Worm (Caenorhabditis elegans) whole organism, L4 larva: Measurements from ENCODE around the gene col-163.
"Not testable (repeated sequence)": the region's sequence is repeated elsewhere in the genome, so short reads cannot be mapped to it uniquely, and the experiment has no call there.

Experiments used
- F49E8.2 ChIP-seq: sonication (generic microtip); optimal IDR thresholded peaks from 2 replicates; lab custom pipeline; 2016; ENCODE audit warnings: missing compliant biosample characterization, mild to moderate bottlenecking, missing genetic modification characterization, borderline replicate concordance
- Y5F2A.4 ChIP-seq: fragments of 200-800 bp; sonication (Bioruptor generic); optimal IDR thresholded peaks from 2 replicates; lab custom pipeline; 2018; ENCODE audit warnings: mild to moderate bottlenecking, missing genetic modification characterization, missing compliant biosample characterization
- ZK337.2 ChIP-seq: fragments of 200-800 bp; sonication (Bioruptor generic); IDR thresholded peaks from 2 replicates; pipeline ENCODE4 v1.3.6; 2022; ENCODE audit warnings: missing genetic modification reagents, missing genetic modification characterization, missing compliant biosample characterization
- ZK546.5 ChIP-seq, 2 experiments: sonication (generic microtip); optimal IDR thresholded peaks; 2 replicates each; lab custom pipeline; 2017; ENCODE audit warnings: missing biosample characterization in 2 of 2, missing genetic modification characterization in 2 of 2
- attf-4 ChIP-seq: sonication (generic microtip); optimal IDR thresholded peaks from 3 replicates; lab custom pipeline; 2017; ENCODE audit warnings: missing biosample characterization, missing genetic modification characterization
- ceh-20 ChIP-seq: fragments of 200-800 bp; sonication (Bioruptor generic); IDR thresholded peaks from 2 replicates; pipeline ENCODE4 v1.3.6; 2022; ENCODE audit warnings: missing genetic modification reagents, missing genetic modification characterization, missing compliant biosample characterization
- ceh-82 ChIP-seq: sonication (generic microtip); optimal IDR thresholded peaks from 2 replicates; lab custom pipeline; 2017; ENCODE audit warnings: missing biosample characterization, missing genetic modification characterization
- ctbp-1 ChIP-seq: fragments of 200-800 bp; sonication (Bioruptor generic); IDR thresholded peaks from 2 replicates; pipeline ENCODE4 v1.3.6; 2022; ENCODE audit warnings: missing genetic modification reagents, missing genetic modification characterization, missing compliant biosample characterization
- daf-16 ChIP-seq, 3 experiments: sonication (generic microtip); optimal IDR thresholded peaks; 2 replicates each; lab custom pipeline; 2016 to 2017; ENCODE audit warnings: missing genetic modification characterization in 3 of 3, missing genetic modification reagents in 3 of 3, mild to moderate bottlenecking in 2 of 3, missing compliant biosample characterization in 2 of 3, missing biosample characterization in 1 of 3, moderate library complexity in 1 of 3
- dmd-6 ChIP-seq: fragments of 200-800 bp; sonication (Bioruptor generic); IDR thresholded peaks from 2 replicates; pipeline ENCODE4 v1.3.6; 2022; ENCODE audit warnings: missing genetic modification reagents, missing genetic modification characterization, missing compliant biosample characterization
- dmd-8 ChIP-seq: fragments of 200-800 bp; sonication (Bioruptor generic); IDR thresholded peaks from 2 replicates; pipeline ENCODE4 v1.3.6; 2022; ENCODE audit warnings: missing genetic modification characterization, missing compliant biosample characterization
- dpl-1 ChIP-seq: fragments of 150-350 bp; optimal IDR thresholded peaks from 2 replicates; lab custom pipeline; 2014; ENCODE audit warnings: missing biosample characterization, missing genetic modification reagents, missing genetic modification characterization
- dve-1 ChIP-seq: sonication (generic microtip); optimal IDR thresholded peaks from 2 replicates; lab custom pipeline; 2017; ENCODE audit warnings: antibody characterized with exemption, mild to moderate bottlenecking, missing genetic modification characterization, missing compliant biosample characterization; ENCODE audit not compliant: insufficient read depth
- hlh-11 ChIP-seq: fragments of 200-800 bp; sonication (Bioruptor generic); optimal IDR thresholded peaks from 2 replicates; lab custom pipeline; 2018; ENCODE audit warnings: mild to moderate bottlenecking, missing genetic modification characterization, missing compliant biosample characterization
- lin-29 ChIP-seq: fragments of 200-800 bp; sonication (Bioruptor generic); IDR thresholded peaks from 2 replicates; pipeline ENCODE4 v1.3.6; 2022; ENCODE audit warnings: missing genetic modification reagents, missing genetic modification characterization, missing compliant biosample characterization
- lir-3 ChIP-seq: sonication (generic microtip); optimal IDR thresholded peaks from 2 replicates; lab custom pipeline; 2016; ENCODE audit warnings: mild to moderate bottlenecking, missing genetic modification characterization, missing compliant biosample characterization
- mdt-29 ChIP-seq: fragments of 200-800 bp; sonication (Bioruptor generic); IDR thresholded peaks from 2 replicates; pipeline ENCODE4 v1.3.6; 2022; ENCODE audit warnings: missing genetic modification reagents, missing genetic modification characterization, missing compliant biosample characterization
- nhr-102 ChIP-seq: sonication (generic microtip); optimal IDR thresholded peaks from 2 replicates; lab custom pipeline; 2016; ENCODE audit warnings: mild to moderate bottlenecking, missing genetic modification characterization, moderate library complexity, missing compliant biosample characterization
- nhr-11 ChIP-seq: fragments of 150-350 bp; optimal IDR thresholded peaks from 2 replicates; lab custom pipeline; 2014; ENCODE audit warnings: missing biosample characterization, missing genetic modification characterization
- nhr-111 ChIP-seq: fragments of 200-800 bp; sonication (Bioruptor generic); optimal IDR thresholded peaks from 2 replicates; lab custom pipeline; 2018; ENCODE audit warnings: mild to moderate bottlenecking, missing genetic modification characterization, missing compliant biosample characterization
- nhr-237 ChIP-seq: sonication (generic microtip); optimal IDR thresholded peaks from 2 replicates; lab custom pipeline; 2017; ENCODE audit warnings: missing biosample characterization, missing genetic modification characterization
- nhr-28 ChIP-seq: fragments of 150-350 bp; optimal IDR thresholded peaks from 2 replicates; lab custom pipeline; 2014; ENCODE audit warnings: missing biosample characterization, missing genetic modification characterization
- nhr-42 ChIP-seq: fragments of 200-800 bp; sonication (Bioruptor generic); IDR thresholded peaks from 2 replicates; pipeline ENCODE4 v1.3.6; 2022; ENCODE audit warnings: missing genetic modification characterization, missing compliant biosample characterization
- pha-4 ChIP-seq, 2 experiments: fragments of 150-350 bp in 1 of 2; fragments of 200-800 bp in 1 of 2; sonication (Bioruptor generic) in 1 of 2; IDR thresholded peaks in 1 of 2; optimal IDR thresholded peaks in 1 of 2; 2 replicates each; pipeline versions ENCODE4 v1.3.6 to Lab custom; 2014 to 2022; ENCODE audit warnings: missing genetic modification characterization in 2 of 2, missing genetic modification reagents in 2 of 2, missing biosample characterization in 1 of 2, missing compliant biosample characterization in 1 of 2
- php-3 ChIP-seq: fragments of 200-800 bp; sonication (Bioruptor generic); IDR thresholded peaks from 2 replicates; pipeline ENCODE4 v1.3.6; 2022; ENCODE audit warnings: missing genetic modification reagents, missing genetic modification characterization, missing compliant biosample characterization
- pqm-1 ChIP-seq: sonication (generic microtip); optimal IDR thresholded peaks from 2 replicates; lab custom pipeline; 2017; ENCODE audit warnings: missing biosample characterization, missing genetic modification characterization
- sdz-12 ChIP-seq: fragments of 200-800 bp; sonication (Bioruptor generic); optimal IDR thresholded peaks from 2 replicates; lab custom pipeline; 2018; ENCODE audit warnings: mild to moderate bottlenecking, missing genetic modification characterization, missing compliant biosample characterization
- tag-97 ChIP-seq: fragments of 200-800 bp; sonication (Bioruptor generic); IDR thresholded peaks from 2 replicates; pipeline ENCODE4 v1.3.6; 2022; ENCODE audit warnings: missing genetic modification characterization, missing compliant biosample characterization
- tra-1 ChIP-seq: fragments of 200-800 bp; sonication (Bioruptor generic); IDR thresholded peaks from 2 replicates; pipeline ENCODE4 v1.3.6; 2022; ENCODE audit warnings: missing genetic modification reagents, missing genetic modification characterization, missing compliant biosample characterization
- unc-130 ChIP-seq: sonication (generic microtip); optimal IDR thresholded peaks from 2 replicates; lab custom pipeline; 2016; ENCODE audit warnings: missing genetic modification reagents, missing genetic modification characterization, missing compliant biosample characterization
- unc-62 ChIP-seq, 3 experiments: fragments of 150-350 bp in 1 of 3; sonication (generic microtip); optimal IDR thresholded peaks in 2 of 3; peaks in 1 of 3; 1 replicate in 1 of 3; 2 replicates in 2 of 3; lab custom pipeline; 2014 to 2017; ENCODE audit warnings: missing biosample characterization in 3 of 3, missing genetic modification characterization in 3 of 3, missing genetic modification reagents in 3 of 3, missing genotype in 1 of 3
- zfp-2 ChIP-seq: sonication (generic microtip); optimal IDR thresholded peaks from 2 replicates; lab custom pipeline; 2016; ENCODE audit warnings: mild to moderate bottlenecking, missing genetic modification characterization, missing compliant biosample characterization
- zip-2 ChIP-seq: fragments of 150-350 bp; optimal IDR thresholded peaks from 2 replicates; lab custom pipeline; 2014; ENCODE audit warnings: missing biosample characterization, missing genetic modification characterization
- ztf-7 ChIP-seq: fragments of 150-350 bp; optimal IDR thresholded peaks from 2 replicates; lab custom pipeline; 2014; ENCODE audit warnings: missing biosample characterization, missing genetic modification characterization

Gene col-163

DNA sequence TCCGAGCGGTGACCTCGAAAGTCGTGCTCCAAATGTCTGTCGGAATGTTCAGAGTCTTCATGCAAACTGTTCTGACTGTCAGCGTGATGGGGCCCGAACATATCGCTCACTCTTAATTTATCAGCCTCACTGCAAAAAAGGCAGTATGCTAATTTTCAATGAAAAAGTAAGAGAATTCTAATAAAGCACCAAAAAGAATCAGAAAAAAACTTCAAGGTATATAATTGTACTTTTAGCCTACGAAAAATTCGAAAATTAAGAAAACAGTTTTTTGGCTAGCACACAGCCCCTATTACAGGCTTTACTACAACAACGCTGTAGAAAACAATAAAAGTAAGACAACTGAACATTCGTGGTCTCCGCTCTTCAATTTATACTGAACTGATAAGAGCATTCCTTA, 38.1 kb upstream of the col-163 start, which contains the start of gene F26F2.1:
TSS of gene F26F2.1 (minus strand) at position 101 of the 400 bp plus-strand sequence.
- no peak for TF ChIP-seq dmd-6
- TF ChIP-seq dve-1 (tag; lab: Kevin White, UChicago), result no peak
- no peak for TF ChIP-seq ZK337.2 (GFP tag; lab: Robert Waterston, UW)

ce11 chrV:20564054-20564453, 35.8 kb upstream of the col-163 start, which contains the start of gene F26F2.13:
Gene F26F2.13 (plus strand): TSS chrV:20564354.
- TF ChIP-seq dmd-8 (GFP tag; lab: Robert Waterston, UW); nhr-111; dmd-6: not testable (repeated sequence)
- TF ChIP-seq, all 104 proteins: peak for 0; not testable (repeated sequence) for 104

- TF ChIP-seq Y5F2A.4, result no peak
- no peak for TF ChIP-seq nhr-42
- TF ChIP-seq ctbp-1 (GFP tag; lab: Robert Waterston, UW), result no peak
- TF ChIP-seq dmd-8 (GFP tag; lab: Robert Waterston, UW), result no peak
- no peak for TF ChIP-seq dve-1 (tag; lab: Kevin White, UChicago)
- no peak for TF ChIP-seq sdz-12
- no peak for TF ChIP-seq nhr-11
- TF ChIP-seq lir-3 (tag; lab: Kevin White, UChicago), result no peak
- TF ChIP-seq dpl-1 (GFP tag; lab: Kevin White, UChicago), result no peak
- no peak for TF ChIP-seq mdt-29 (GFP tag; lab: Robert Waterston, UW)
- TF ChIP-seq lin-29 (GFP tag; lab: Robert Waterston, UW), result no peak
- no peak for TF ChIP-seq nhr-102 (tag; lab: Kevin White, UChicago)
- TF ChIP-seq tag-97 (GFP tag; lab: Robert Waterston, UW), result no peak
- TF ChIP-seq ztf-7, result no peak
- TF ChIP-seq zfp-2 (tag; lab: Kevin White, UChicago), result no peak
- TF ChIP-seq pqm-1 (tag; lab: Kevin White, UChicago), result no peak
- no peak for TF ChIP-seq ceh-20 (GFP tag; lab: Robert Waterston, UW)
- TF ChIP-seq nhr-28, result no peak
- TF ChIP-seq ZK546.5 (tag; optimal IDR thresholded peaks at IDR 0.05; lab: Kevin White, UChicago), result no peak
Measured at ce11 chrV:20566454-20566853, 33.4 kb upstream of the col-163 start, which contains the start of gene F26F2.3. Gene F26F2.3 (minus strand): TSS chrV:20566554.

DNA sequence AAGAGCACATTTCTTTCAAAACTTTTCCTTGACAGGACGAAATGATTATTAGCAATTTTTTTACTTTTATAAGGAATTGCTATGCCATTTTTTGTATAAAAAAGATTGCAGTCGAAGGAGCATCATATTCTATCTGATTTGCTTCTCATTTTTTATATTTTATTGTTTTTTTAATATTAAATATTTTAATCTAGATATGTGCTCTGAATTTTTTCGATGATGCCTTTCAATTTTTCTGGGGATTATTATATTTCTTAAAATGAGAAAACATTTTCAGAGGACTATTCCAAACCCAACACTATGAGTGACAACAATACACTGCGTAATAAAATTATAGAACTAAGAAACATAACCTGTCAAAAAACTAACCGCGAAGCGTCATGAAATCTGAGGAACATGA, 30.9 kb upstream of the col-163 start, which contains the start of gene F26F2.4:
TSS of gene F26F2.4 (plus strand) at position 301 of the 400 bp plus-strand sequence.
- TF ChIP-seq unc-130 (GFP tag; lab: Kevin White, UChicago); nhr-28; php-3: not testable (repeated sequence)

ce11 chrV:20573392-20573791, 26.5 kb upstream of the col-163 start, which contains the start of gene F26F2.5:
Gene F26F2.5 (plus strand): TSS chrV:20573692.
- no peak for TF ChIP-seq hlh-11 (tag; lab: Kevin White, UChicago)
- no peak for TF ChIP-seq F49E8.2 (tag; lab: Kevin White, UChicago)
- TF ChIP-seq zip-2 (tag; lab: Kevin White, UChicago), result no peak

ce11 chrV:20574314-20574713, 25.6 kb upstream of the col-163 start, which contains the start of gene clec-263:
Gene clec-263 (plus strand): TSS chrV:20574614.
- no peak for TF ChIP-seq php-3
- peak in 1 of 2 experiments; percentile 11 for TF ChIP-seq unc-62 (GFP tag; optimal IDR thresholded peaks at IDR 0.05 in 1 of 2; lab: Kevin White, UChicago)
- no peak for TF ChIP-seq unc-62 (tag; optimal IDR thresholded peaks at IDR 0.05; lab: Kevin White, UChicago)
- no peak for TF ChIP-seq pha-4 (GFP tag; IDR thresholded peaks at IDR 0.05; lab: Robert Waterston, UW)
- no peak for TF ChIP-seq pha-4 (tag; optimal IDR thresholded peaks at IDR 0.05; lab: Kevin White, UChicago)
- no peak for TF ChIP-seq attf-4 (tag; lab: Kevin White, UChicago)
- no peak for TF ChIP-seq ZK337.2 (GFP tag; lab: Robert Waterston, UW)
- TF ChIP-seq nhr-237, result no peak
- no peak for TF ChIP-seq daf-16 (GFP tag; optimal IDR thresholded peaks at IDR 0.05; lab: Kevin White, UChicago)
- no peak for TF ChIP-seq daf-16 (tag; optimal IDR thresholded peaks at IDR 0.05; lab: Kevin White, UChicago)
- no peak for TF ChIP-seq ceh-82 (tag; lab: Kevin White, UChicago)
- no peak for TF ChIP-seq tra-1 (GFP tag; lab: Robert Waterston, UW)
